Fruit fly (Drosophila melanogaster) whole organism, prepupa: ENCODE measurements around the gene RpL24-like.

Experiments
- CG1621 ChIP-seq: fragments of 200-800 bp; sonication (Bioruptor generic); optimal IDR thresholded peaks from 3 replicates; lab custom pipeline; 2018; ENCODE audit warnings: missing biosample characterization, mild to moderate bottlenecking, missing genetic modification characterization
- Smox ChIP-seq: fragments of 200-800 bp; sonication (Bioruptor generic); optimal IDR thresholded peaks from 3 replicates; lab custom pipeline; 2016; ENCODE audit warnings: missing biosample characterization, missing genetic modification characterization
- Sox102F ChIP-seq: fragments of 200-800 bp; sonication (Bioruptor generic); optimal IDR thresholded peaks from 2 replicates; lab custom pipeline; 2016; ENCODE audit warnings: missing biosample characterization, mild to moderate bottlenecking, missing genetic modification characterization
- Sox14 ChIP-seq: fragments of 200-800 bp; sonication (Bioruptor generic); optimal IDR thresholded peaks from 3 replicates; lab custom pipeline; 2016; ENCODE audit warnings: missing biosample characterization, missing genetic modification characterization

dm6 chr3R:11441038-11441437 lies 9.7 kb upstream of the RpL24-like start:
- TF ChIP-seq Smox (GFP tag; lab: Kevin White, UChicago), result no peak
- no peak for TF ChIP-seq Sox14 (GFP tag; lab: Kevin White, UChicago)
- TF ChIP-seq CG1621 (tag; lab: Kevin White, UChicago), result no peak
- TF ChIP-seq Sox102F (GFP tag; lab: Kevin White, UChicago), result no peak
